Worm (Caenorhabditis elegans) whole organism, L2 larva: Measurements from ENCODE around the gene T28C6.11.

Source experiments
- F13H6.1 ChIP-seq: sonication (generic microtip); optimal IDR thresholded peaks from 2 replicates; lab custom pipeline; 2016; ENCODE audit warnings: missing genetic modification characterization, missing compliant biosample characterization
- R02D3.7 ChIP-seq: fragments of 150-350 bp; optimal IDR thresholded peaks from 2 replicates; lab custom pipeline; 2014; ENCODE audit warnings: missing biosample characterization, missing genetic modification characterization
- Y55F3AM.14 ChIP-seq: fragments of 200-800 bp; sonication (Bioruptor generic); optimal IDR thresholded peaks from 2 replicates; lab custom pipeline; 2018; ENCODE audit warnings: mild to moderate bottlenecking, missing genetic modification characterization, missing compliant biosample characterization
- aly-2 ChIP-seq: fragments of 150-350 bp; optimal IDR thresholded peaks from 2 replicates; lab custom pipeline; 2014; ENCODE audit warnings: missing biosample characterization, missing genetic modification characterization
- ceh-16 ChIP-seq: fragments of 150-350 bp; optimal IDR thresholded peaks from 2 replicates; lab custom pipeline; 2014; ENCODE audit warnings: missing biosample characterization, missing genetic modification characterization
- ceh-82 ChIP-seq: fragments of 150-350 bp; optimal IDR thresholded peaks from 2 replicates; lab custom pipeline; 2014; ENCODE audit warnings: missing biosample characterization, missing genetic modification characterization
- dmd-4 ChIP-seq: sonication (generic microtip); optimal IDR thresholded peaks from 2 replicates; lab custom pipeline; 2017; ENCODE audit warnings: missing biosample characterization, missing genetic modification characterization
- egl-27 ChIP-seq: sonication (generic microtip); optimal IDR thresholded peaks from 3 replicates; lab custom pipeline; 2017; ENCODE audit warnings: missing biosample characterization, missing genetic modification reagents, missing genetic modification characterization
- elt-1 ChIP-seq: fragments of 150-350 bp; optimal IDR thresholded peaks from 2 replicates; lab custom pipeline; 2014; ENCODE audit warnings: missing biosample characterization, missing genetic modification characterization
- elt-3 ChIP-seq: sonication (generic microtip); optimal IDR thresholded peaks from 2 replicates; lab custom pipeline; 2017; ENCODE audit warnings: missing biosample characterization, missing genetic modification characterization
- fos-1 ChIP-seq: fragments of 150-350 bp; optimal IDR thresholded peaks from 2 replicates; lab custom pipeline; 2014; ENCODE audit warnings: missing biosample characterization, missing genetic modification characterization
- gmeb-1 ChIP-seq: fragments of 150-350 bp; optimal IDR thresholded peaks from 2 replicates; lab custom pipeline; 2014; ENCODE audit warnings: missing biosample characterization, missing genetic modification characterization
- lin-11 ChIP-seq: fragments of 150-350 bp; sonication (generic microtip); optimal IDR thresholded peaks from 2 replicates; lab custom pipeline; 2014; ENCODE audit warnings: missing biosample characterization, missing genetic modification characterization, inconsistent platforms, mixed read lengths
- lin-13 ChIP-seq: fragments of 150-350 bp; optimal IDR thresholded peaks from 2 replicates; lab custom pipeline; 2014; ENCODE audit warnings: missing biosample characterization, missing genetic modification reagents, missing genetic modification characterization
- lin-39 ChIP-seq: fragments of 150-350 bp; optimal IDR thresholded peaks from 2 replicates; lab custom pipeline; 2014; ENCODE audit warnings: missing biosample characterization, missing genetic modification reagents, missing genetic modification characterization
- lsy-2 ChIP-seq, 2 experiments: fragments of 150-350 bp in 1 of 2; sonication (generic microtip) in 1 of 2; optimal IDR thresholded peaks; 2 replicates each; lab custom pipeline; 2014 to 2017; ENCODE audit warnings: missing biosample characterization in 2 of 2, missing genetic modification characterization in 2 of 2
- mab-5 ChIP-seq: fragments of 150-350 bp; optimal IDR thresholded peaks from 2 replicates; lab custom pipeline; 2014; ENCODE audit warnings: missing biosample characterization, missing genetic modification characterization
- mdl-1 ChIP-seq, 2 experiments: fragments of 150-350 bp in 1 of 2; sonication (generic microtip) in 1 of 2; optimal IDR thresholded peaks; 2 replicates each; lab custom pipeline; 2017; ENCODE audit warnings: missing biosample characterization in 2 of 2, missing genetic modification characterization in 2 of 2
- nhr-10 ChIP-seq: sonication (generic microtip); optimal IDR thresholded peaks from 2 replicates; lab custom pipeline; 2017; ENCODE audit warnings: missing biosample characterization, missing genetic modification characterization
- nhr-11 ChIP-seq: fragments of 150-350 bp; optimal IDR thresholded peaks from 2 replicates; lab custom pipeline; 2014; ENCODE audit warnings: missing biosample characterization, missing genetic modification characterization
- nhr-12 ChIP-seq: fragments of 150-350 bp; optimal IDR thresholded peaks from 2 replicates; lab custom pipeline; 2014; ENCODE audit warnings: missing biosample characterization, missing genetic modification characterization
- nhr-129 ChIP-seq: fragments of 150-350 bp; optimal IDR thresholded peaks from 2 replicates; lab custom pipeline; 2014; ENCODE audit warnings: missing biosample characterization, missing genetic modification characterization
- nhr-21 ChIP-seq: fragments of 150-350 bp; optimal IDR thresholded peaks from 2 replicates; lab custom pipeline; 2014; ENCODE audit warnings: missing biosample characterization, missing genetic modification characterization
- nhr-23 ChIP-seq: fragments of 150-350 bp; optimal IDR thresholded peaks from 2 replicates; lab custom pipeline; 2014; ENCODE audit warnings: missing biosample characterization, missing genetic modification reagents, missing genetic modification characterization
- nhr-237 ChIP-seq: fragments of 150-350 bp; optimal IDR thresholded peaks from 2 replicates; lab custom pipeline; 2014; ENCODE audit warnings: missing biosample characterization, missing genetic modification characterization
- nhr-25 ChIP-seq: fragments of 150-350 bp; sonication (generic microtip); optimal IDR thresholded peaks from 3 replicates; lab custom pipeline; 2014; ENCODE audit warnings: missing biosample characterization, missing genetic modification characterization
- nhr-77 ChIP-seq: fragments of 150-350 bp; optimal IDR thresholded peaks from 2 replicates; lab custom pipeline; 2014; ENCODE audit warnings: missing biosample characterization, missing genetic modification characterization
- peb-1 ChIP-seq: fragments of 150-350 bp; optimal IDR thresholded peaks from 2 replicates; lab custom pipeline; 2014; ENCODE audit warnings: missing biosample characterization, missing genetic modification characterization
- sem-4 ChIP-seq: fragments of 150-350 bp; optimal IDR thresholded peaks from 2 replicates; lab custom pipeline; 2014; ENCODE audit warnings: missing biosample characterization, missing genetic modification reagents, missing genetic modification characterization
- sma-3 ChIP-seq: sonication (generic microtip); optimal IDR thresholded peaks from 2 replicates; lab custom pipeline; 2016; ENCODE audit warnings: missing genetic modification reagents, missing genetic modification characterization, missing compliant biosample characterization
- sma-9 ChIP-seq, 2 experiments: fragments of 150-350 bp in 1 of 2; sonication (generic microtip) in 1 of 2; optimal IDR thresholded peaks; 2 replicates each; lab custom pipeline; 2014 to 2016; ENCODE audit warnings: missing genetic modification characterization in 2 of 2, mild to moderate bottlenecking in 1 of 2, missing biosample characterization in 1 of 2, missing compliant biosample characterization in 1 of 2, missing genetic modification reagents in 1 of 2, moderate library complexity in 1 of 2
- snpc-4 ChIP-seq: fragments of 150-350 bp; optimal IDR thresholded peaks from 2 replicates; lab custom pipeline; 2014; ENCODE audit warnings: missing biosample characterization, missing genetic modification characterization
- unc-39 ChIP-seq: fragments of 150-350 bp; optimal IDR thresholded peaks from 2 replicates; lab custom pipeline; 2014; ENCODE audit warnings: missing biosample characterization, missing genetic modification characterization
- unc-55 ChIP-seq: fragments of 150-350 bp; sonication (generic microtip); optimal IDR thresholded peaks from 3 replicates; lab custom pipeline; 2014; ENCODE audit warnings: missing biosample characterization, missing genetic modification reagents, missing genetic modification characterization
- unc-62 ChIP-seq: fragments of 150-350 bp; optimal IDR thresholded peaks from 2 replicates; lab custom pipeline; 2014; ENCODE audit warnings: missing biosample characterization, missing genetic modification reagents, missing genetic modification characterization
- zag-1 ChIP-seq: fragments of 150-350 bp; optimal IDR thresholded peaks from 2 replicates; lab custom pipeline; 2014; ENCODE audit warnings: missing biosample characterization, missing genetic modification characterization
- ztf-1 ChIP-seq: fragments of 200-800 bp; sonication (Bioruptor generic); conservative IDR thresholded peaks from 2 replicates; pipeline ENCODE4 v1.3.6; 2022; ENCODE audit warnings: missing genetic modification characterization, missing compliant biosample characterization
- ztf-4 ChIP-seq: fragments of 150-350 bp; optimal IDR thresholded peaks from 2 replicates; lab custom pipeline; 2014; ENCODE audit warnings: missing biosample characterization, missing genetic modification characterization

T28C6.11 gene

DNA sequence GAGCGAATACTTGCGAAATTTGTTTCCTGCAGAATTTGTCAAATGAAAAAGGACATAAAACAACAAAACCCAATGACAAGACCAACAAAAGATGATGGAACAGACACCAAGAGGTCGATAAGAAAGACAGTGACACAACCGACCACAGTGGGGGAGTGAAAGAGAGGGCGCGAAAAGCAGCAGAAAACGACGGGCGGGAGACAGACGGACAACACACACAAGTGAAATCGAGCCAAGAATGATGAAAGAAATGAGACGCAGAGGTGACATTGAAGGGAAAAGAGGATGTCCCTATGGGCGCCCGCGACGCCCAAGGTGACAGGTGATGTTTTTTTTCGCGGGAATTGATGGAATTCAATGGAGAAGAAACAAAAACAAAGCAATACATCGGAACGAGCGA lies 26.0 kb upstream of the T28C6.11 start (continued):
- peak; percentile 55 for TF ChIP-seq sma-9 (GFP tag; optimal IDR thresholded peaks at IDR 0.05; lab: Kevin White, UChicago)
- no peak for TF ChIP-seq sma-9 (tag; optimal IDR thresholded peaks at IDR 0.05; lab: Kevin White, UChicago)
- no peak for TF ChIP-seq lin-13 (GFP tag; lab: Kevin White, UChicago)
- TF ChIP-seq nhr-10 (tag; lab: Kevin White, UChicago): no peak
- TF ChIP-seq nhr-77 (tag; lab: Kevin White, UChicago): no peak
- TF ChIP-seq lin-39: no peak
- no peak for TF ChIP-seq unc-39
- no peak for TF ChIP-seq nhr-23
- TF ChIP-seq unc-62 (GFP tag; lab: Kevin White, UChicago): no peak
- TF ChIP-seq mab-5: no peak
- no peak for TF ChIP-seq nhr-237 (tag; lab: Kevin White, UChicago)
- TF ChIP-seq lsy-2 (tag; optimal IDR thresholded peaks at IDR 0.05; lab: Kevin White, UChicago): peak in 1 of 2 experiments; percentile 53
- no peak for TF ChIP-seq dmd-4 (tag; lab: Kevin White, UChicago)
- peak; percentile 63 for TF ChIP-seq Y55F3AM.14 (GFP tag; lab: Kevin White, UChicago)
- peak; percentile 23 for TF ChIP-seq egl-27 (tag; lab: Kevin White, UChicago)
- TF ChIP-seq R02D3.7 (tag; lab: Kevin White, UChicago): no peak
- TF ChIP-seq ztf-4 (tag; lab: Kevin White, UChicago): no peak
- no peak for TF ChIP-seq mdl-1 (tag; optimal IDR thresholded peaks at IDR 0.05; lab: Kevin White, UChicago)
- peak; percentile 86 for TF ChIP-seq nhr-129 (tag; lab: Kevin White, UChicago)
- TF ChIP-seq elt-3: no peak
- no peak for TF ChIP-seq ceh-16 (tag; lab: Kevin White, UChicago)

DNA sequence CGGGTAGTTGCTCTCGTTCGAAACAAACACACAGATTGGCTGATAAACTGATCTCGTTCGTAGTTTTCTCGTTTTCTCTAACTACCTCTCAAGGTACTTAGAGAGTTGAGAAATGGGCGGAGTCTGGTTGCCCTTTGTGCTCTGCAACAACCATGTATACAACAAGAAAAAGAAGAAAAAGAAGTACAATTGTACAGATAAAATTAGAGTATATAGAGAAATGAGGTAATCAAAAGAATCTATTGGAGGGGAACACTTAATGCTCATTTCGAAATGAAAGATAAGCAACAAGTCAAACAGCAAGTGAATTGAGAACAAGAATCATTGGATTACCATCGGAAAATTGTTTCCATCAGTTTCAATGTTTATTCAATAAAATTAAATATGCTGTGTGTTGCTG lies 25.3 kb upstream of the T28C6.11 start, which contains the start of gene C09G9.1:
C09G9.1 (minus strand) TSS at position 143 of the 400 bp plus-strand sequence.
- no peak for TF ChIP-seq aly-2
- TF ChIP-seq F13H6.1: peak; percentile 8
- no peak for TF ChIP-seq nhr-237 (tag; lab: Kevin White, UChicago)
- peak; percentile 27 for TF ChIP-seq fos-1 (tag; lab: Kevin White, UChicago)

DNA sequence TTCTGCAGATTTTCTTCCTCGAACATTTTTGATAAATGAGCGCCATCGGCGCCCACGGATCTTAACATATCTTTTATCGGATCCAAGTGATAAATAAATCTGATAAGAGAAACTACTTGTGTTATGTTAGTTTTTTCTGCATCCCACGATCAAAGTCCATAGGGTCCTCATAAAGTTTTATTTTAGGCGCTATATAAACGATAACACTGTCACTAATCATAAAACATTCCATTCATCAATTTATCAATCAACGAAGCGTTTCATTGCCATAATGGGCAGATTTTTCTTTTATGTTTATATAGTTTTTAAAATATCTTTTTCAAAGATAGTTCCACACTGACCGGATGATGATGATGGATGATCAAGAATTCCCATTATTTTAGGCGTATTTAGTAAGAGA lies 24.6 kb upstream of the T28C6.11 start:
- TF ChIP-seq ztf-1 (GFP tag; lab: Robert Waterston, UW): no peak
- TF ChIP-seq nhr-21 (tag; lab: Kevin White, UChicago): peak; percentile 53
- peak; percentile 43 for TF ChIP-seq sma-9 (GFP tag; optimal IDR thresholded peaks at IDR 0.05; lab: Kevin White, UChicago)
- no peak for TF ChIP-seq sma-9 (tag; optimal IDR thresholded peaks at IDR 0.05; lab: Kevin White, UChicago)
- TF ChIP-seq unc-62 (GFP tag; lab: Kevin White, UChicago): peak; percentile 15
- TF ChIP-seq gmeb-1 (tag; lab: Kevin White, UChicago): peak; percentile 36
- TF ChIP-seq mab-5: peak; percentile 52
- peak; percentile 34 for TF ChIP-seq nhr-25 (tag; lab: Kevin White, UChicago)
- TF ChIP-seq egl-27 (tag; lab: Kevin White, UChicago): no peak
- peak; percentile 5 for TF ChIP-seq sma-3 (GFP tag; lab: Kevin White, UChicago)
- no peak for TF ChIP-seq fos-1 (tag; lab: Kevin White, UChicago)
- no peak for TF ChIP-seq ceh-82 (tag; lab: Kevin White, UChicago)

DNA sequence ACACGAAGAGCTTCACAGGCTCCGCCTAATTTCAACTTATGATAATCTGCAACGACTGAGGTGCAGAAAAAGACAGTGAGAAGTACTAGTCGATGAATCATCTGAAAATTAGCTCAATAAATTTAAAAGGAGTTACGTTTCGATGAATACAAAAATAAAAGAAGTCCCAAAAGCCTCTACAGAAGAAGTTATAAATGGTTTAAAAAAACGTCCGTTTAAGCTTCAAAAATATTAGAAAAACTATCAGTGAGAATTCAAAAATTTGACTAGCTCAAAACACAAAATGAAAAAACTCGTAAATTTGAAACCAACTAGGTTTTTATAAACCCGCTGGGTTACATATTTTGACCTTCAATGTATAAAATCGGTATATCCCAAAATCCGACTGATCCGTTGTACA lies 15.9 kb upstream of the T28C6.11 start, which contains the start of gene T11B7.5:
T11B7.5 (minus strand) TSS at position 101 of the 400 bp plus-strand sequence.
- no peak for TF ChIP-seq peb-1 (tag; lab: Kevin White, UChicago)
- no peak for TF ChIP-seq sem-4 (tag; lab: Kevin White, UChicago)
- TF ChIP-seq nhr-10 (tag; lab: Kevin White, UChicago): no peak
- no peak for TF ChIP-seq nhr-77 (tag; lab: Kevin White, UChicago)
- no peak for TF ChIP-seq Y55F3AM.14 (GFP tag; lab: Kevin White, UChicago)
- TF ChIP-seq gmeb-1 (tag; lab: Kevin White, UChicago): no peak
- TF ChIP-seq snpc-4 (tag; lab: Kevin White, UChicago): no peak
- no peak for TF ChIP-seq zag-1 (tag; lab: Kevin White, UChicago)
- TF ChIP-seq, all 48 proteins: peak for 0

DNA sequence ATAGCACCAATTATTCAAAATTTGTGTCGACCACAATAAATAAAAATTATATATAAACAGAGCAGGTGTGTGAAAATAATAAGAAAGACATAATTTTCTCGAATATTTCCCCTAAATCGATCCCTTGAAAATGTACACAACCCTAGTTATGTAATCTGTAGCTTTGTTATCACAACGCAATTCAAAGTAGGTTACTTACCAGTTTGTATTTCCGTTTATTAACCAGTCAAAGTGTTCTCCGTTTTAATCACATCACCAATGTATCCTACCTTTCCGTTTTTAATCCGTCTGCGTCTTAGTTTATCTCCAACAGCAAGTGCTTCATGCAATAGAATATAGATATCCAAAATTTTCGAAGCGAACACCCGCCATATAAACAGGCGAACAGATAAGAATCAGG lies 13.2 kb upstream of the T28C6.11 start:
- TF ChIP-seq fos-1 (tag; lab: Kevin White, UChicago) (no peak), lin-39 (no peak), nhr-237 (tag; lab: Kevin White, UChicago) (no peak), nhr-77 (tag; lab: Kevin White, UChicago) (no peak), lsy-2 (tag; optimal IDR thresholded peaks at IDR 0.05; lab: Kevin White, UChicago) (no peak), unc-55 (GFP tag; lab: Kevin White, UChicago) (no peak), lin-13 (GFP tag; lab: Kevin White, UChicago) (no peak), nhr-11 (no peak), mab-5 (no peak), ceh-82 (tag; lab: Kevin White, UChicago) (no peak), sma-9 (GFP tag; optimal IDR thresholded peaks at IDR 0.05; lab: Kevin White, UChicago) (no peak), sma-9 (tag; optimal IDR thresholded peaks at IDR 0.05; lab: Kevin White, UChicago) (no peak), zag-1 (tag; lab: Kevin White, UChicago) (no peak), snpc-4 (tag; lab: Kevin White, UChicago) (no peak), R02D3.7 (tag; lab: Kevin White, UChicago) (no peak), elt-1 (no peak), lin-11 (tag; lab: Kevin White, UChicago) (no peak), nhr-12 (tag; lab: Kevin White, UChicago) (no peak), unc-62 (GFP tag; lab: Kevin White, UChicago) (no peak)
